Worm (Caenorhabditis elegans) whole organism, L3 larva: ENCODE measurements around the gene maph-1.3.

Source experiments
- R02D3.7 ChIP-seq: fragments of 150-350 bp; optimal IDR thresholded peaks from 2 replicates; lab custom pipeline; 2014; ENCODE audit warnings: missing biosample characterization, missing genetic modification characterization
- ceh-9 ChIP-seq: sonication (generic microtip); optimal IDR thresholded peaks from 2 replicates; lab custom pipeline; 2018; ENCODE audit warnings: missing biosample characterization, missing genetic modification characterization
- elt-1 ChIP-seq: fragments of 150-350 bp; optimal IDR thresholded peaks from 2 replicates; lab custom pipeline; 2014; ENCODE audit warnings: missing biosample characterization, missing genetic modification characterization
- elt-2 ChIP-seq: sonication (generic microtip); optimal IDR thresholded peaks from 2 replicates; lab custom pipeline; 2016; ENCODE audit warnings: missing genetic modification reagents, mild to moderate bottlenecking, missing genetic modification characterization, missing compliant biosample characterization
- elt-3 ChIP-seq, 3 experiments: fragments of 150-350 bp in 1 of 3; sonication (generic microtip) in 2 of 3; optimal IDR thresholded peaks; 2 replicates in 2 of 3; 4 replicates in 1 of 3; lab custom pipeline; 2014 to 2017; ENCODE audit warnings: missing biosample characterization in 3 of 3, missing genetic modification characterization in 3 of 3
- lin-15B ChIP-seq: fragments of 150-350 bp; optimal IDR thresholded peaks from 2 replicates; lab custom pipeline; 2014; ENCODE audit warnings: missing biosample characterization, missing genetic modification characterization
- mdl-1 ChIP-seq: fragments of 150-350 bp; optimal IDR thresholded peaks from 2 replicates; lab custom pipeline; 2014; ENCODE audit warnings: missing biosample characterization, missing genetic modification characterization
- nfya-1 ChIP-seq: sonication (generic microtip); optimal IDR thresholded peaks from 2 replicates; lab custom pipeline; 2017; ENCODE audit warnings: missing genetic modification characterization, mild to moderate bottlenecking, missing compliant biosample characterization, antibody characterized with exemption, moderate library complexity; ENCODE audit not compliant: insufficient read depth
- nhr-12 ChIP-seq: fragments of 150-350 bp; optimal IDR thresholded peaks from 2 replicates; lab custom pipeline; 2014; ENCODE audit warnings: missing biosample characterization, missing genetic modification characterization
- nhr-23 ChIP-seq: fragments of 150-350 bp; optimal IDR thresholded peaks from 2 replicates; lab custom pipeline; 2014; ENCODE audit warnings: missing biosample characterization, missing genetic modification reagents, missing genetic modification characterization
- nhr-237 ChIP-seq: fragments of 150-350 bp; optimal IDR thresholded peaks from 2 replicates; lab custom pipeline; 2014; ENCODE audit warnings: missing biosample characterization, missing genetic modification characterization
- nhr-77 ChIP-seq: fragments of 150-350 bp; optimal IDR thresholded peaks from 2 replicates; lab custom pipeline; 2014; ENCODE audit warnings: missing biosample characterization, missing genetic modification characterization
- pha-4 ChIP-seq: fragments of 150-350 bp; optimal IDR thresholded peaks from 2 replicates; lab custom pipeline; 2014; ENCODE audit warnings: missing biosample characterization, missing genetic modification reagents, missing genetic modification characterization
- snpc-4 ChIP-seq: fragments of 150-350 bp; optimal IDR thresholded peaks from 2 replicates; lab custom pipeline; 2014; ENCODE audit warnings: missing biosample characterization, missing genetic modification characterization

- TF ChIP-seq elt-1 (tag; lab: Kevin White, UChicago) (no peak), lin-15B (tag; lab: Kevin White, UChicago) (no peak), nhr-12 (tag; lab: Kevin White, UChicago) (no peak), mdl-1 (tag; lab: Kevin White, UChicago) (no peak), nhr-77 (tag; lab: Kevin White, UChicago) (no peak), elt-3 (tag; optimal IDR thresholded peaks at IDR 0.05; lab: Kevin White, UChicago) (no peak), elt-2 (tag; lab: Kevin White, UChicago) (no peak), pha-4 (tag; lab: Kevin White, UChicago) (no peak), nhr-237 (tag; lab: Kevin White, UChicago) (no peak), nhr-23 (tag; lab: Kevin White, UChicago) (peak; percentile 31), nfya-1 (tag; lab: Kevin White, UChicago) (no peak), snpc-4 (no peak), R02D3.7 (tag; lab: Kevin White, UChicago) (no peak), ceh-9 (tag; lab: Kevin White, UChicago) (no peak)
Measured at ce11 chrIII:3809008-3809407, 35.7 kb upstream of the maph-1.3 start, which contains the start of gene toh-1.
